Worm (Caenorhabditis elegans) whole organism, L4 larva: ENCODE results near the gene nphp-1.

ENCODE experiments used
- D1046.2 ChIP-seq: fragments of 200-800 bp; sonication (Bioruptor generic); IDR thresholded peaks from 2 replicates; pipeline ENCODE4 v1.3.6; 2022; ENCODE audit warnings: missing genetic modification characterization, missing compliant biosample characterization
- F37D6.2 ChIP-seq: sonication (generic microtip); optimal IDR thresholded peaks from 2 replicates; lab custom pipeline; 2016; ENCODE audit warnings: mild to moderate bottlenecking, missing genetic modification characterization, missing compliant biosample characterization
- F44E2.7 ChIP-seq: fragments of 200-800 bp; sonication (Bioruptor generic); IDR thresholded peaks from 2 replicates; pipeline ENCODE4 v2.1.2; 2022; ENCODE audit warnings: missing genetic modification characterization, missing compliant biosample characterization
- T20F7.1 ChIP-seq: fragments of 200-800 bp; sonication (Bioruptor generic); optimal IDR thresholded peaks from 2 replicates; lab custom pipeline; 2018; ENCODE audit warnings: mild to moderate bottlenecking, missing genetic modification characterization, missing compliant biosample characterization
- T26A8.4 ChIP-seq: fragments of 200-800 bp; sonication (Bioruptor generic); IDR thresholded peaks from 2 replicates; pipeline ENCODE4 v1.3.6; 2022; ENCODE audit warnings: missing genetic modification characterization, missing compliant biosample characterization
- Y5F2A.4 ChIP-seq: fragments of 200-800 bp; sonication (Bioruptor generic); optimal IDR thresholded peaks from 2 replicates; lab custom pipeline; 2018; ENCODE audit warnings: mild to moderate bottlenecking, missing genetic modification characterization, missing compliant biosample characterization
- ZK337.2 ChIP-seq: fragments of 200-800 bp; sonication (Bioruptor generic); IDR thresholded peaks from 2 replicates; pipeline ENCODE4 v1.3.6; 2022; ENCODE audit warnings: missing genetic modification reagents, missing genetic modification characterization, missing compliant biosample characterization
- aly-2 ChIP-seq: sonication (generic microtip); optimal IDR thresholded peaks from 2 replicates; lab custom pipeline; 2018; ENCODE audit warnings: missing biosample characterization, missing genetic modification characterization
- ama-1 ChIP-seq: fragments of 150-350 bp; optimal IDR thresholded peaks from 2 replicates; lab custom pipeline; 2014; ENCODE audit warnings: inconsistent platforms, mixed read lengths
- attf-4 ChIP-seq: sonication (generic microtip); optimal IDR thresholded peaks from 3 replicates; lab custom pipeline; 2017; ENCODE audit warnings: missing biosample characterization, missing genetic modification characterization
- ceh-28 ChIP-seq: fragments of 150-350 bp; optimal IDR thresholded peaks from 2 replicates; lab custom pipeline; 2014; ENCODE audit warnings: missing biosample characterization, missing genetic modification reagents, missing genetic modification characterization
- ces-1 ChIP-seq: fragments of 150-350 bp; sonication (generic microtip); optimal IDR thresholded peaks from 4 replicates; lab custom pipeline; 2014; ENCODE audit warnings: missing biosample characterization, missing genetic modification reagents, missing genetic modification characterization
- ctbp-1 ChIP-seq: fragments of 200-800 bp; sonication (Bioruptor generic); IDR thresholded peaks from 2 replicates; pipeline ENCODE4 v1.3.6; 2022; ENCODE audit warnings: missing genetic modification reagents, missing genetic modification characterization, missing compliant biosample characterization
- daf-16 ChIP-seq, 3 experiments: sonication (generic microtip); optimal IDR thresholded peaks; 2 replicates each; lab custom pipeline; 2016 to 2017; ENCODE audit warnings: missing genetic modification characterization in 3 of 3, missing genetic modification reagents in 3 of 3, mild to moderate bottlenecking in 2 of 3, missing compliant biosample characterization in 2 of 3, missing biosample characterization in 1 of 3, moderate library complexity in 1 of 3
- daf-19 ChIP-seq: fragments of 200-800 bp; sonication (Bioruptor generic); conservative IDR thresholded peaks from 2 replicates; pipeline ENCODE4 v1.3.6; 2022; ENCODE audit warnings: missing genetic modification characterization, missing compliant biosample characterization
- dmd-6 ChIP-seq: fragments of 200-800 bp; sonication (Bioruptor generic); IDR thresholded peaks from 2 replicates; pipeline ENCODE4 v1.3.6; 2022; ENCODE audit warnings: missing genetic modification reagents, missing genetic modification characterization, missing compliant biosample characterization
- dpl-1 ChIP-seq: fragments of 150-350 bp; optimal IDR thresholded peaks from 2 replicates; lab custom pipeline; 2014; ENCODE audit warnings: missing biosample characterization, missing genetic modification reagents, missing genetic modification characterization
- duxl-1 ChIP-seq: sonication (generic microtip); optimal IDR thresholded peaks from 2 replicates; lab custom pipeline; 2016; ENCODE audit warnings: mild to moderate bottlenecking, missing genetic modification characterization, moderate library complexity, missing compliant biosample characterization; ENCODE audit not compliant: poor library complexity
- dve-1 ChIP-seq: sonication (generic microtip); optimal IDR thresholded peaks from 2 replicates; lab custom pipeline; 2017; ENCODE audit warnings: antibody characterized with exemption, mild to moderate bottlenecking, missing genetic modification characterization, missing compliant biosample characterization; ENCODE audit not compliant: insufficient read depth
- egl-27 ChIP-seq: sonication (generic microtip); optimal IDR thresholded peaks from 3 replicates; lab custom pipeline; 2017; ENCODE audit warnings: missing biosample characterization, missing genetic modification reagents, missing genetic modification characterization
- gei-8 ChIP-seq: fragments of 200-800 bp; sonication (Bioruptor generic); optimal IDR thresholded peaks from 2 replicates; lab custom pipeline; 2018; ENCODE audit warnings: mild to moderate bottlenecking, missing genetic modification characterization, missing compliant biosample characterization
- hif-1 ChIP-seq, 2 experiments: sonication (generic microtip); optimal IDR thresholded peaks; 2 replicates each; lab custom pipeline; 2016 to 2017; ENCODE audit warnings: missing compliant biosample characterization in 2 of 2, missing genetic modification characterization in 2 of 2, missing genetic modification reagents in 2 of 2, missing genotype in 2 of 2, mild to moderate bottlenecking in 1 of 2
- hlh-11 ChIP-seq: fragments of 200-800 bp; sonication (Bioruptor generic); optimal IDR thresholded peaks from 2 replicates; lab custom pipeline; 2018; ENCODE audit warnings: mild to moderate bottlenecking, missing genetic modification characterization, missing compliant biosample characterization
- hmg-1.1 ChIP-seq: fragments of 200-800 bp; sonication (Bioruptor generic); IDR thresholded peaks from 2 replicates; pipeline ENCODE4 v1.3.6; 2022; ENCODE audit warnings: missing genetic modification reagents, missing genetic modification characterization, missing compliant biosample characterization
- lim-7 ChIP-seq: fragments of 200-800 bp; sonication (Bioruptor generic); IDR thresholded peaks from 2 replicates; pipeline ENCODE4 v1.3.6; 2022; ENCODE audit warnings: missing genetic modification characterization, missing compliant biosample characterization
- lin-1 ChIP-seq: fragments of 200-800 bp; sonication (Bioruptor generic); IDR thresholded peaks from 2 replicates; pipeline ENCODE4 v1.3.6; 2022; ENCODE audit warnings: missing genetic modification reagents, missing genetic modification characterization, missing compliant biosample characterization
- lin-13 ChIP-seq: fragments of 150-350 bp; optimal IDR thresholded peaks from 2 replicates; lab custom pipeline; 2014; ENCODE audit warnings: missing biosample characterization, missing genetic modification reagents, missing genetic modification characterization
- lin-38 ChIP-seq: fragments of 200-800 bp; sonication (Bioruptor generic); IDR thresholded peaks from 2 replicates; pipeline ENCODE4 v1.3.6; 2022; ENCODE audit warnings: missing genetic modification reagents, missing genetic modification characterization, missing compliant biosample characterization
- lin-39 ChIP-seq: fragments of 150-350 bp; optimal IDR thresholded peaks from 2 replicates; lab custom pipeline; 2014; ENCODE audit warnings: missing biosample characterization, missing genetic modification reagents, missing genetic modification characterization
- lsy-2 ChIP-seq, 2 experiments: fragments of 150-350 bp in 1 of 2; sonication (generic microtip) in 1 of 2; optimal IDR thresholded peaks; 2 replicates each; lab custom pipeline; 2014 to 2017; ENCODE audit warnings: missing biosample characterization in 2 of 2, missing genetic modification characterization in 2 of 2
- madf-5 ChIP-seq, 2 experiments: fragments of 200-800 bp; sonication (Bioruptor generic); IDR thresholded peaks; 2 replicates each; pipeline ENCODE4 v1.3.6; 2022; ENCODE audit warnings: missing compliant biosample characterization in 2 of 2, missing genetic modification characterization in 2 of 2
- mxl-2 ChIP-seq: fragments of 200-800 bp; sonication (Bioruptor generic); conservative IDR thresholded peaks from 2 replicates; pipeline ENCODE4 v1.3.6; 2022; ENCODE audit warnings: missing genetic modification reagents, missing genetic modification characterization, missing compliant biosample characterization
- mxl-3 ChIP-seq: fragments of 200-800 bp; sonication (Bioruptor generic); optimal IDR thresholded peaks from 2 replicates; lab custom pipeline; 2018; ENCODE audit warnings: mild to moderate bottlenecking, missing genetic modification characterization, missing compliant biosample characterization
- nhr-10 ChIP-seq: fragments of 150-350 bp; optimal IDR thresholded peaks from 2 replicates; lab custom pipeline; 2014; ENCODE audit warnings: missing biosample characterization, missing genetic modification characterization
- nhr-25 ChIP-seq: sonication (generic microtip); optimal IDR thresholded peaks from 2 replicates; lab custom pipeline; 2017; ENCODE audit warnings: missing genetic modification characterization, mild to moderate bottlenecking, missing compliant biosample characterization, antibody characterized with exemption, moderate library complexity, borderline replicate concordance; ENCODE audit not compliant: insufficient read depth
- nhr-28 ChIP-seq: fragments of 150-350 bp; optimal IDR thresholded peaks from 2 replicates; lab custom pipeline; 2014; ENCODE audit warnings: missing biosample characterization, missing genetic modification characterization
- nhr-48 ChIP-seq: sonication (generic microtip); optimal IDR thresholded peaks from 2 replicates; lab custom pipeline; 2016; ENCODE audit warnings: mild to moderate bottlenecking, missing genetic modification characterization, missing compliant biosample characterization
- nhr-6 ChIP-seq: fragments of 150-350 bp; optimal IDR thresholded peaks from 2 replicates; lab custom pipeline; 2014; ENCODE audit warnings: missing biosample characterization, missing genetic modification characterization
- pqm-1 ChIP-seq: sonication (generic microtip); optimal IDR thresholded peaks from 2 replicates; lab custom pipeline; 2017; ENCODE audit warnings: missing biosample characterization, missing genetic modification characterization
- snpc-4 ChIP-seq: fragments of 150-350 bp; optimal IDR thresholded peaks from 2 replicates; lab custom pipeline; 2014; ENCODE audit warnings: missing biosample characterization, missing genetic modification characterization
- spr-1 ChIP-seq: sonication (generic microtip); optimal IDR thresholded peaks from 2 replicates; lab custom pipeline; 2016; ENCODE audit warnings: mild to moderate bottlenecking, missing genetic modification characterization, missing compliant biosample characterization
- tag-97 ChIP-seq: fragments of 200-800 bp; sonication (Bioruptor generic); IDR thresholded peaks from 2 replicates; pipeline ENCODE4 v1.3.6; 2022; ENCODE audit warnings: missing genetic modification characterization, missing compliant biosample characterization
- tra-1 ChIP-seq: fragments of 200-800 bp; sonication (Bioruptor generic); IDR thresholded peaks from 2 replicates; pipeline ENCODE4 v1.3.6; 2022; ENCODE audit warnings: missing genetic modification reagents, missing genetic modification characterization, missing compliant biosample characterization
- unc-39 ChIP-seq: sonication (generic microtip); optimal IDR thresholded peaks from 2 replicates; lab custom pipeline; 2017; ENCODE audit warnings: missing biosample characterization, missing genetic modification characterization
- unc-62 ChIP-seq, 3 experiments: fragments of 150-350 bp in 1 of 3; sonication (generic microtip); optimal IDR thresholded peaks in 2 of 3; peaks in 1 of 3; 1 replicate in 1 of 3; 2 replicates in 2 of 3; lab custom pipeline; 2014 to 2017; ENCODE audit warnings: missing biosample characterization in 3 of 3, missing genetic modification characterization in 3 of 3, missing genetic modification reagents in 3 of 3, missing genotype in 1 of 3
- zag-1 ChIP-seq: fragments of 150-350 bp; optimal IDR thresholded peaks from 2 replicates; lab custom pipeline; 2014; ENCODE audit warnings: missing biosample characterization, missing genetic modification characterization
- zfp-2 ChIP-seq: sonication (generic microtip); optimal IDR thresholded peaks from 2 replicates; lab custom pipeline; 2016; ENCODE audit warnings: mild to moderate bottlenecking, missing genetic modification characterization, missing compliant biosample characterization
- zip-2 ChIP-seq: fragments of 150-350 bp; optimal IDR thresholded peaks from 2 replicates; lab custom pipeline; 2014; ENCODE audit warnings: missing biosample characterization, missing genetic modification characterization
- ztf-11 ChIP-seq: fragments of 150-350 bp; optimal IDR thresholded peaks from 2 replicates; lab custom pipeline; 2014; ENCODE audit warnings: missing biosample characterization, missing genetic modification characterization

nphp-1 gene

DNA sequence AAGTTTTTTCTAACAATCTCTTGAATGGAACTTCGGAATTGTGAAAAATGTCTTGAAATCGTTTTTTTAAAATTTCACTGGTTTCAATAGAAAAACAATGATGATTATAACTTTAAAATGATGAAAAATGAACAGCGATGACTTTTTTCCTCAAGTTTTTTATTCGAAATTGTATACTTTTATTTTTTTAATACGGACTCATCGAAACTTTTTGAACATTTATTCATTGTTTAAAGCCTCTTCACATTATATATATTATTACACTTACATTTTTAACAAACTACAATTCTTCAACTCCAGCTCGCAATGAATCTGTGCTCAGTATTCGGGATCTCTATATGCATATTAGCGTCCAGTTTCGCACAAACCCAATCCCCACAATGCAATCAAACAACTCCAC, 24.1 kb downstream of the nphp-1 start, which contains the start of gene M28.8:
Gene M28.8 (plus strand): TSS at position 301 of the 400 bp plus-strand sequence.
- TF ChIP-seq gei-8 (GFP tag; lab: Kevin White, UChicago) (no peak), lin-38 (GFP tag; lab: Robert Waterston, UW) (no peak), nhr-10 (tag; lab: Kevin White, UChicago) (no peak), tag-97 (no peak), hif-1 (tag; optimal IDR thresholded peaks at IDR 0.05; lab: Kevin White, UChicago) (no peak), nhr-25 (tag; lab: Kevin White, UChicago) (no peak), nhr-6 (tag; lab: Kevin White, UChicago) (no peak), D1046.2 (GFP tag; lab: Robert Waterston, UW) (no peak)
- TF ChIP-seq, all 104 proteins: peak for 0

DNA sequence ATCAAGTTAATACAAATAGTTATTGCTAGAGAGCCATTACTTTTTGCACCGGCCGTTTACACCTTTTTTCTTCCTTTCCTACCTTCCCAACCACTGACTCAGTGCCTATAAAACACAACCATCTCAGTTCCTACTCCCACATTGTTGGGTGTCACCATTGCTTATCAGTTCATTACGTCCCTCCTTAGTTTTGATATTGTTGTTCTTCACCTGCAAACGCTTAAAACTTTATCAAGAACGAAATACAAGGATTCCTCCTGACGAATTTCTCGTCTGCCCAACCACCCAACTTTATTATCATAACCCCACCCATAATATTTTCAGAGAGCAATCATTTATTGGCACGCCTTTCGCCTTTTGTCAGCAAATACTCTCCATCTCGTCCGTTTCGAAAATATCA, 25.0 kb downstream of the nphp-1 start:
- TF ChIP-seq ZK337.2 (GFP tag; lab: Robert Waterston, UW) (no peak), ztf-11 (tag; lab: Kevin White, UChicago) (no peak), dmd-6 (GFP tag; lab: Robert Waterston, UW) (peak; percentile 64), spr-1 (tag; lab: Kevin White, UChicago) (no peak), ama-1 (lab: Kevin White, UChicago) (no peak), dpl-1 (GFP tag; lab: Kevin White, UChicago) (no peak), ces-1 (GFP tag; lab: Kevin White, UChicago) (no peak), nhr-10 (tag; lab: Kevin White, UChicago) (no peak), mxl-2 (no peak), daf-16 (GFP tag; optimal IDR thresholded peaks at IDR 0.05; lab: Kevin White, UChicago) (no peak), daf-16 (tag; optimal IDR thresholded peaks at IDR 0.05; lab: Kevin White, UChicago) (peak; percentile 53), zip-2 (tag; lab: Kevin White, UChicago) (no peak), unc-62 (GFP tag; optimal IDR thresholded peaks at IDR 0.05 in 1 of 2; lab: Kevin White, UChicago) (no peak), unc-62 (tag; optimal IDR thresholded peaks at IDR 0.05; lab: Kevin White, UChicago) (no peak), mxl-3 (GFP tag; lab: Kevin White, UChicago) (no peak), nhr-28 (tag; lab: Kevin White, UChicago) (peak; percentile 75), aly-2 (tag; lab: Kevin White, UChicago) (no peak), T26A8.4 (GFP tag; lab: Robert Waterston, UW) (no peak), daf-19 (no peak), egl-27 (no peak), F37D6.2 (tag; lab: Kevin White, UChicago) (no peak), attf-4 (tag; lab: Kevin White, UChicago) (no peak), Y5F2A.4 (no peak), dve-1 (tag; lab: Kevin White, UChicago) (peak; percentile 32), unc-39 (tag; lab: Kevin White, UChicago) (no peak), hlh-11 (tag; lab: Kevin White, UChicago) (peak; percentile 67), lin-39 (tag; lab: Kevin White, UChicago) (no peak), lim-7 (no peak), ctbp-1 (GFP tag; lab: Robert Waterston, UW) (no peak), nhr-48 (tag; lab: Kevin White, UChicago) (no peak), lsy-2 (tag; optimal IDR thresholded peaks at IDR 0.05; lab: Kevin White, UChicago) (no peak), tra-1 (GFP tag; lab: Robert Waterston, UW) (no peak), nhr-25 (tag; lab: Kevin White, UChicago) (no peak), tag-97 (no peak), hmg-1.1 (GFP tag; lab: Robert Waterston, UW) (no peak), pqm-1 (tag; lab: Kevin White, UChicago) (peak; percentile 90), zag-1 (no peak), T20F7.1 (GFP tag; lab: Kevin White, UChicago) (no peak), madf-5 (GFP tag; IDR thresholded peaks at IDR 0.05; lab: Robert Waterston, UW) (no peak), duxl-1 (no peak), zfp-2 (no peak), F44E2.7 (GFP tag; lab: Robert Waterston, UW) (no peak), lin-13 (GFP tag; lab: Kevin White, UChicago) (no peak), lin-1 (GFP tag; lab: Robert Waterston, UW) (no peak), lin-38 (GFP tag; lab: Robert Waterston, UW) (no peak), ceh-28 (tag; lab: Kevin White, UChicago) (no peak), snpc-4 (tag; lab: Kevin White, UChicago) (no peak)
